Fruit fly (Drosophila melanogaster) whole organism: ENCODE data around the gene CG11550.

ENCODE experiments used
- Dll ChIP-seq: fragments of >200 bp; optimal IDR thresholded peaks from 2 replicates; lab custom pipeline; 2017
- pan ChIP-seq: fragments of >200 bp; optimal IDR thresholded peaks from 2 replicates; lab custom pipeline; 2017
- psq ChIP-seq: fragments of >200 bp; optimal IDR thresholded peaks from 2 replicates; lab custom pipeline; 2017
- usp ChIP-seq: fragments of >200 bp; optimal IDR thresholded peaks from 2 replicates; lab custom pipeline; 2017; ENCODE audit warnings: missing biosample characterization, missing genetic modification characterization, mixed read lengths

DNA sequence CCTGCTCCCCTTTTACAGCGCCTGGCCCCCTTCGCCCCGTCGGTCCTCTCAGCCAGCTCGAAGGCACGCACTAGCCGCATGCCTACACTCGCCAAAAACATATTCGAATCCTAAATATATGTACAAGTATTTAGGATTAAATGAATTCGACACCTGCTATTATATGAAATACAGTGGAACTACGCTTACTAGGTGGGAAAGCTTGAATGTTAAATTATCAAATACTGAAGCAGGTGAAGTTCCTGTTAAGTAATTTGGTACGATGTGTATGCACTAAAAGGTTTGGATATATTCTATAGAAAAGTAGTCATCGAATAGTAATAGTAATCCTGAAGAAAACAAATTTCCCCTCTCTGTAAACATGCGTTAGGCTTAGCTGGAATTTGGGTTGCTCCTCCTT is 10.0 kb upstream of the CG11550 start:
- TF ChIP-seq usp (GFP tag; lab: Kevin White, UChicago), result no peak
- no peak for TF ChIP-seq psq (lab: Kevin White, UChicago)
- no peak for TF ChIP-seq pan (lab: Kevin White, UChicago)
- no peak for TF ChIP-seq Dll (lab: Kevin White, UChicago)
